Fruit fly (Drosophila melanogaster) whole organism, wandering third instar larva: ENCODE data around the gene Faf2.

Source experiments
- Abd-B ChIP-seq: fragments of >200 bp; optimal IDR thresholded peaks from 2 replicates; lab custom pipeline; 2017; ENCODE audit warnings: missing biosample characterization, missing genetic modification characterization
- CG9705 ChIP-seq: fragments of 200-800 bp; sonication (Bioruptor generic); optimal IDR thresholded peaks from 2 replicates; lab custom pipeline; 2018; ENCODE audit warnings: missing biosample characterization, mild to moderate bottlenecking, missing genetic modification characterization
- HLH106 ChIP-seq: fragments of 200-800 bp; optimal IDR thresholded peaks from 3 replicates; lab custom pipeline; 2019; ENCODE audit warnings: missing biosample characterization, mild to moderate bottlenecking, missing genetic modification characterization, moderate library complexity
- Myc ChIP-seq: fragments of >200 bp; optimal IDR thresholded peaks from 2 replicates; lab custom pipeline; 2017
- OdsH ChIP-seq: fragments of 200-800 bp; sonication (Bioruptor generic); optimal IDR thresholded peaks from 2 replicates; lab custom pipeline; 2016; ENCODE audit warnings: missing biosample characterization, mild to moderate bottlenecking, missing genetic modification characterization
- Vsx2 ChIP-seq: fragments of 200-300, 225-300 bp; sonication (Bioruptor generic); optimal IDR thresholded peaks from 2 replicates; lab custom pipeline; 2018; ENCODE audit warnings: missing biosample characterization, missing genetic modification characterization; ENCODE audit not compliant: partially characterized antibody
- pan ChIP-seq: fragments of >200 bp; optimal IDR thresholded peaks from 2 replicates; lab custom pipeline; 2017
- psq ChIP-seq: fragments of 200-800 bp; sonication (Bioruptor generic); optimal IDR thresholded peaks from 3 replicates; lab custom pipeline; 2017; ENCODE audit warnings: missing biosample characterization, mild to moderate bottlenecking, missing genetic modification characterization, moderate library complexity

DNA sequence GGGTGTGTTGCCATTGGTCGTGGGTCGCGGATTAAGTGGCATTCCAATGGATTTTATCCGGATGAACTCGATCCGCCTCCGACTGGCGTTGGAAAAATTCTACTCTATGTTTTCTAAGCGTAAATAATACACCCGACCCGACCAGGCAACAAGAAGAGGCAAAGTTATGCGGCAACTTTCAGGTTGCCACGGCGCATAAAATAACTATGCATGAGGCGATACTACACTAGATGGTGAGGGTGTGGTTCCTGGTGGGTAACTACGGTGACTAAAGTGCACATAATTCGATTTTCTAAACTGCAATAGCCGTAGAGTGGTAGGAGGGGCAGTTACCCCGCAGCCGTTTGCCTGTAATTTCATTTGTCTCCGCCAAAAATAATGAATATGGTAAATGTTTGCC lies 37.3 kb downstream of the Faf2 start, which contains the start of gene CG43338:
- TF ChIP-seq OdsH (GFP tag; lab: Kevin White, UChicago) (no peak), Vsx2 (GFP tag; lab: Kevin White, UChicago) (no peak), HLH106 (tag; lab: Kevin White, UChicago) (no peak), Myc (lab: Kevin White, UChicago) (no peak), pan (lab: Kevin White, UChicago) (no peak), Abd-B (no peak), CG9705 (GFP tag; lab: Kevin White, UChicago) (no peak), psq (GFP tag; lab: Kevin White, UChicago) (no peak)
